Fruit fly (Drosophila melanogaster): ENCODE measurements around the gene CG2260.

CG2260 gene

DNA sequence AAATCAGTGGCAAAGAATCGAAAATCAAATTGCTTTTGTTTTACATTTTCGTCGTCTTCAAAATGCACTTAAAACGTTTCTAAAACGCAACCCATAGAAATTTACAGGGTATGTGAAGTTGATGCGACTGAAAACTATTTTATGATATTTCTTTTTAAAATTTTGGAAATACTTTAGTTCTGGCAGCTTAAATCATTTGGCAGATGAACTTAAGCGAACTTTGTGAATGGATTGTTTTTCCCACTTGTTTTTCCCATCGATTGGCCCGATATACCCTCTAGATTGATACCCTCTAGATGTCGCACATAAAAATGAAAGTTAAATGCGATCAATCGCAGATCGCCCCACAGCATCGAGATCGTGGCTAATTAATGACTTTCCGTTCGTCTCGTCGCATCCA, 5.2 kb upstream of the CG2260 start (continued):
- TF ChIP-seq CG12659 (GFP tag; optimal IDR thresholded peaks at IDR 0.05) = peak; percentile 11
- TF ChIP-seq Taf1 (GFP tag; IDR thresholded peaks at IDR 0.05) = no peak
- TF ChIP-seq CG9215 (GFP tag; IDR thresholded peaks at IDR 0.05) = no peak
- TF ChIP-seq org-1 (GFP tag; optimal IDR thresholded peaks at IDR 0.05) = peak; percentile 15
- TF ChIP-seq Ets65A (GFP tag) = peak; percentile 94
- no peak for TF ChIP-seq gsb (GFP tag; IDR thresholded peaks at IDR 0.05)
- TF ChIP-seq Blimp-1 (GFP tag; optimal IDR thresholded peaks at IDR 0.05) = peak; percentile 94
- peak; percentile 50 for TF ChIP-seq CG2116 (GFP tag; optimal IDR thresholded peaks at IDR 0.05)
- peak; percentile 66 for TF ChIP-seq D19A (tag; optimal IDR thresholded peaks at IDR 0.05)
- TF ChIP-seq Doc2 (GFP tag; IDR thresholded peaks at IDR 0.05) = no peak
- TF ChIP-seq luna (GFP tag; optimal IDR thresholded peaks at IDR 0.05) = no peak
- TF ChIP-seq ro (GFP tag; IDR thresholded peaks at IDR 0.05) = no peak
- TF ChIP-seq fd102C (GFP tag; optimal IDR thresholded peaks at IDR 0.05) = no peak
- TF ChIP-seq fu2 (GFP tag; optimal IDR thresholded peaks at IDR 0.05) = no peak
- peak; percentile 80 for TF ChIP-seq gem (tag; optimal IDR thresholded peaks at IDR 0.05)
- TF ChIP-seq CG1024 (GFP tag; IDR thresholded peaks at IDR 0.05) = 0 out of 2 replicates have a peak, but pooled peaks have one; percentile 26
- peak; percentile 23 for TF ChIP-seq CG8089 (GFP tag; optimal IDR thresholded peaks at IDR 0.05)
- TF ChIP-seq CG16863 (GFP tag; optimal IDR thresholded peaks at IDR 0.05) = peak; percentile 55
- TF ChIP-seq Eip74EF (GFP tag; optimal IDR thresholded peaks at IDR 0.05) = peak in 1 of 2 experiments; percentile 43
- TF ChIP-seq slp2 (GFP tag; optimal IDR thresholded peaks at IDR 0.05) = peak; percentile 7
- peak; percentile 22 for TF ChIP-seq bab2 (GFP tag; optimal IDR thresholded peaks at IDR 0.05)
- TF ChIP-seq crc (GFP tag; optimal IDR thresholded peaks at IDR 0.05) = peak; percentile 11
- peak; percentile 70 for TF ChIP-seq CG2875 (GFP tag; optimal IDR thresholded peaks at IDR 0.05)
- TF ChIP-seq slbo (GFP tag; IDR thresholded peaks at IDR 0.05) = no peak
- peak; percentile 82 for TF ChIP-seq zfh1 (GFP tag; IDR thresholded peaks at IDR 0.05)
- peak; percentile 50 for TF ChIP-seq CG1602 (GFP tag; optimal IDR thresholded peaks at IDR 0.05)
- peak; percentile 61; the same call in 1 of the 3 replicates for TF ChIP-seq gce (GFP tag; IDR thresholded peaks at IDR 0.05)
- TF ChIP-seq pfk (GFP tag; optimal IDR thresholded peaks at IDR 0.05) = no peak
- TF ChIP-seq CG3847 (GFP tag; IDR thresholded peaks at IDR 0.05) = 0 out of 2 replicates have a peak, but pooled peaks have one; percentile 20
- peak; percentile 57 for TF ChIP-seq CG10267 (tag; optimal IDR thresholded peaks at IDR 0.05)
- TF ChIP-seq CG7556 (GFP tag; optimal IDR thresholded peaks at IDR 0.05) = peak; percentile 24
- TF ChIP-seq CG12071 (GFP tag; optimal IDR thresholded peaks at IDR 0.05) = peak; percentile 20
- peak; percentile 0 for TF ChIP-seq lab (GFP tag; optimal IDR thresholded peaks at IDR 0.05)
- TF ChIP-seq CG12236 (GFP tag; optimal IDR thresholded peaks at IDR 0.05) = peak; percentile 25
- TF ChIP-seq CG17328 (GFP tag; IDR thresholded peaks at IDR 0.05) = peak; percentile 81
- TF ChIP-seq prd (optimal IDR thresholded peaks at IDR 0.05) = no peak
- TF ChIP-seq prd (GFP tag; IDR thresholded peaks at IDR 0.05) = peak; percentile 85
- TF ChIP-seq Dll (GFP tag; IDR thresholded peaks at IDR 0.05; ENCODE audit: partially characterized antibody) = no peak
- no peak for TF ChIP-seq CG17912 (GFP tag; optimal IDR thresholded peaks at IDR 0.05)
- TF ChIP-seq Xbp1 (GFP tag; optimal IDR thresholded peaks at IDR 0.05) = peak; percentile 64
- no peak for TF ChIP-seq CG14965 (GFP tag; optimal IDR thresholded peaks at IDR 0.05; ENCODE audit: borderline replicate concordance)
- peak; percentile 45; the same call in 1 of the 3 replicates for TF ChIP-seq tgo (GFP tag; IDR thresholded peaks at IDR 0.05)
- peak; percentile 58 for TF ChIP-seq CG2202 (tag; optimal IDR thresholded peaks at IDR 0.05)
- no peak for TF ChIP-seq cad (GFP tag; optimal IDR thresholded peaks at IDR 0.05)
- TF ChIP-seq Spps (tag; optimal IDR thresholded peaks at IDR 0.05) = peak; percentile 32
- peak; percentile 38 for TF ChIP-seq Antp (GFP tag; optimal IDR thresholded peaks at IDR 0.05)
- TF ChIP-seq HLHmδ (GFP tag; optimal IDR thresholded peaks at IDR 0.05) = no peak
- TF ChIP-seq en (GFP tag; optimal IDR thresholded peaks at IDR 0.05) = no peak
- no peak for TF ChIP-seq CG18619 (GFP tag; optimal IDR thresholded peaks at IDR 0.05)
- TF ChIP-seq CG5953 (GFP tag; IDR thresholded peaks at IDR 0.05) = no peak
- peak; percentile 74 for TF ChIP-seq oc (tag; optimal IDR thresholded peaks at IDR 0.05)
- peak; percentile 69 for TF ChIP-seq CG4424 (GFP tag; optimal IDR thresholded peaks at IDR 0.05)

Data from whole organism, embryonic.